Worm (Caenorhabditis elegans): ENCODE data around the gene smk-1.

Gene smk-1

ce11 chrV:8607353-8607850, at the start of gene smk-1:
smk-1 (plus strand) TSS chrV:8607800.
- peak; percentile 67 for TF ChIP-seq nhr-23 (tag; optimal IDR thresholded peaks at IDR 0.05)
- TF ChIP-seq nhr-25 (tag; optimal IDR thresholded peaks at IDR 0.05) = peak; percentile 89
- no peak for TF ChIP-seq fkh-10 (GFP tag; optimal IDR thresholded peaks at IDR 0.05)

- TF ChIP-seq egl-5 (tag; optimal IDR thresholded peaks at IDR 0.05) = no peak
- TF ChIP-seq ceh-16 (tag; optimal IDR thresholded peaks at IDR 0.05) = no peak
- TF ChIP-seq pqm-1 (tag; optimal IDR thresholded peaks at IDR 0.05) = no peak
- no peak for TF ChIP-seq nhr-25 (tag; optimal IDR thresholded peaks at IDR 0.05)
- TF ChIP-seq nhr-43 (tag; optimal IDR thresholded peaks at IDR 0.05; ENCODE audit: poor library complexity, severe bottlenecking) = no peak
- TF ChIP-seq nhr-67 (tag; optimal IDR thresholded peaks at IDR 0.05) = no peak
- TF ChIP-seq nhr-77 (tag; optimal IDR thresholded peaks at IDR 0.05) = no peak
- no peak for TF ChIP-seq tbx-2 (tag; optimal IDR thresholded peaks at IDR 0.05)
- no peak for TF ChIP-seq mdl-1 (tag; optimal IDR thresholded peaks at IDR 0.05)
These were observed 46.7 kb upstream of the smk-1 start, which contains the start of gene acr-16 for ce11 chrV:8560916-8561315. acr-16 (plus strand) TSS chrV:8561216.

ce11 chrV:8565075-8565474, 42.5 kb upstream of the smk-1 start, which contains the start of gene F25G6.8:
F25G6.8 (minus strand) TSS chrV:8565175.
- TF ChIP-seq egl-5 (tag; optimal IDR thresholded peaks at IDR 0.05) (no peak), ztf-11 (tag; optimal IDR thresholded peaks at IDR 0.05) (no peak), unc-62 (GFP tag; optimal IDR thresholded peaks at IDR 0.05) (no peak), lin-15B (tag; optimal IDR thresholded peaks at IDR 0.05) (no peak), aly-2 (tag; optimal IDR thresholded peaks at IDR 0.05) (no peak), zag-1 (tag; optimal IDR thresholded peaks at IDR 0.05) (no peak), snpc-4 (tag; optimal IDR thresholded peaks at IDR 0.05) (no peak), jun-1 (tag; optimal IDR thresholded peaks at IDR 0.05) (no peak), nfya-1 (tag; optimal IDR thresholded peaks at IDR 0.05; ENCODE audit: insufficient read depth) (no peak), mdl-1 (tag; optimal IDR thresholded peaks at IDR 0.05) (no peak), nhr-25 (tag; optimal IDR thresholded peaks at IDR 0.05) (no peak), egl-27 (tag; optimal IDR thresholded peaks at IDR 0.05) (no peak), fkh-10 (GFP tag; optimal IDR thresholded peaks at IDR 0.05) (no peak), ZK546.5 (tag; optimal IDR thresholded peaks at IDR 0.05) (no peak)

ce11 chrV:8569172-8569571, 38.4 kb upstream of the smk-1 start:
- TF ChIP-seq jun-1 (tag; optimal IDR thresholded peaks at IDR 0.05) = no peak

- TF ChIP-seq fkh-2 (tag; optimal IDR thresholded peaks at IDR 0.05) (no peak), elt-2 (tag; optimal IDR thresholded peaks at IDR 0.05) (peak; percentile 38), lin-15B (tag; optimal IDR thresholded peaks at IDR 0.05) (peak; percentile 54), R02D3.7 (tag; optimal IDR thresholded peaks at IDR 0.05) (peak; percentile 5), nhr-23 (tag; optimal IDR thresholded peaks at IDR 0.05) (peak; percentile 34), ztf-4 (tag; optimal IDR thresholded peaks at IDR 0.05) (no peak), zag-1 (tag; optimal IDR thresholded peaks at IDR 0.05) (no peak), egl-27 (tag; optimal IDR thresholded peaks at IDR 0.05) (no peak), nhr-237 (tag; optimal IDR thresholded peaks at IDR 0.05) (no peak), jun-1 (tag; optimal IDR thresholded peaks at IDR 0.05) (no peak), nhr-76 (tag; optimal IDR thresholded peaks at IDR 0.05) (no peak), mml-1 (tag; optimal IDR thresholded peaks at IDR 0.05) (no peak), ZK546.5 (tag; optimal IDR thresholded peaks at IDR 0.05) (no peak), tbx-2 (tag; optimal IDR thresholded peaks at IDR 0.05) (peak; percentile 50), nhr-11 (tag; optimal IDR thresholded peaks at IDR 0.05) (no peak), ceh-82 (tag; optimal IDR thresholded peaks at IDR 0.05) (no peak), mdl-1 (tag; optimal IDR thresholded peaks at IDR 0.05) (no peak), unc-39 (tag; optimal IDR thresholded peaks at IDR 0.05) (no peak), nfya-1 (tag; optimal IDR thresholded peaks at IDR 0.05; ENCODE audit: insufficient read depth) (peak; percentile 68), lsy-12 (tag; optimal IDR thresholded peaks at IDR 0.05) (peak; percentile 32), eor-1 (tag; optimal IDR thresholded peaks at IDR 0.05) (no peak), lin-39 (tag; optimal IDR thresholded peaks at IDR 0.05) (no peak), daf-12 (tag; optimal IDR thresholded peaks at IDR 0.05) (no peak), aly-2 (tag; optimal IDR thresholded peaks at IDR 0.05) (no peak), nhr-67 (tag; optimal IDR thresholded peaks at IDR 0.05) (no peak), fkh-10 (GFP tag; optimal IDR thresholded peaks at IDR 0.05) (no peak), nhr-28 (tag; optimal IDR thresholded peaks at IDR 0.05) (no peak), egl-5 (tag; optimal IDR thresholded peaks at IDR 0.05) (no peak), unc-62 (GFP tag; optimal IDR thresholded peaks at IDR 0.05) (no peak), nhr-77 (tag; optimal IDR thresholded peaks at IDR 0.05) (no peak), pqm-1 (tag; optimal IDR thresholded peaks at IDR 0.05) (peak; percentile 26), pha-4 (tag; optimal IDR thresholded peaks at IDR 0.05) (no peak), ceh-9 (tag; optimal IDR thresholded peaks at IDR 0.05) (no peak), snpc-4 (tag; optimal IDR thresholded peaks at IDR 0.05) (peak; percentile 64), ama-1 (optimal IDR thresholded peaks at IDR 0.05) (no peak), sea-2 (GFP tag; optimal IDR thresholded peaks at IDR 0.05) (no peak), elt-3 (tag; optimal IDR thresholded peaks at IDR 0.05) (no peak), skn-1 (tag; optimal IDR thresholded peaks at IDR 0.05) (peak; percentile 10)
These were observed 37.7 kb upstream of the smk-1 start, which contains the start of the genes F25G6.9 and symk-1 for ce11 chrV:8569841-8570361. F25G6.9 (minus strand) TSS chrV:8570000. symk-1 (plus strand) TSS chrV:8570311.
